Worm (Caenorhabditis elegans) whole organism, L4/young adult: ENCODE data around the gene F56D6.6.

Experiments
- dao-5 ChIP-seq: sonication (generic microtip); optimal IDR thresholded peaks from 2 replicates; lab custom pipeline; 2016; ENCODE audit warnings: missing genotype, missing genetic modification characterization, moderate library complexity, missing compliant biosample characterization
- him-1 ChIP-seq: sonication (generic microtip); optimal IDR thresholded peaks from 2 replicates; lab custom pipeline; 2016; ENCODE audit warnings: missing genotype, missing genetic modification reagents, missing genetic modification characterization, missing compliant biosample characterization

- TF ChIP-seq dao-5 (tag; lab: Kevin White, UChicago) (no peak), him-1 (tag; lab: Kevin White, UChicago) (no peak)
These were observed 6.1 kb downstream of the F56D6.6 start, which contains the start of gene F56D6.13 for ce11 chrIV:3909114-3909513.
